Worm (Caenorhabditis elegans) whole organism, late embryonic: ENCODE results near the gene F38E9.4.

Experiments used
- C38D4.7 ChIP-seq: fragments of 200-800 bp; sonication (Bioruptor generic); optimal IDR thresholded peaks from 2 replicates; lab custom pipeline; 2018; ENCODE audit warnings: mild to moderate bottlenecking, missing genetic modification characterization, moderate library complexity, missing compliant biosample characterization
- K09A11.1 ChIP-seq: sonication (generic microtip); optimal IDR thresholded peaks from 2 replicates; lab custom pipeline; 2017; ENCODE audit warnings: antibody characterized with exemption, mild to moderate bottlenecking, missing genetic modification characterization, missing compliant biosample characterization; ENCODE audit not compliant: insufficient read depth
- Y22D7AL.16 ChIP-seq: sonication (generic microtip); optimal IDR thresholded peaks from 2 replicates; lab custom pipeline; 2016; ENCODE audit warnings: missing genetic modification characterization, missing compliant biosample characterization
- ahr-1 ChIP-seq: sonication (generic microtip); optimal IDR thresholded peaks from 2 replicates; lab custom pipeline; 2016; ENCODE audit warnings: missing genetic modification characterization, missing compliant biosample characterization
- ceh-14 ChIP-seq: sonication (generic microtip); optimal IDR thresholded peaks from 2 replicates; lab custom pipeline; 2016; ENCODE audit warnings: missing genotype, missing genetic modification characterization, missing compliant biosample characterization
- ceh-2 ChIP-seq: sonication (generic microtip); optimal IDR thresholded peaks from 2 replicates; lab custom pipeline; 2016; ENCODE audit warnings: missing genotype, missing genetic modification characterization, missing compliant biosample characterization
- ceh-34 ChIP-seq: sonication (generic microtip); optimal IDR thresholded peaks from 2 replicates; lab custom pipeline; 2016; ENCODE audit warnings: mild to moderate bottlenecking, missing genetic modification characterization, missing compliant biosample characterization
- ceh-45 ChIP-seq: fragments of 200-800 bp; sonication (Bioruptor generic); IDR thresholded peaks from 2 replicates; pipeline ENCODE4 v1.3.6; 2022; ENCODE audit warnings: missing genetic modification reagents, missing genetic modification characterization, missing compliant biosample characterization
- ceh-48 ChIP-seq: sonication (generic microtip); optimal IDR thresholded peaks from 2 replicates; lab custom pipeline; 2016; ENCODE audit warnings: missing genetic modification characterization, inconsistent platforms, missing compliant biosample characterization
- ceh-9 ChIP-seq: sonication (generic microtip); optimal IDR thresholded peaks from 2 replicates; lab custom pipeline; 2016; ENCODE audit warnings: mild to moderate bottlenecking, missing genetic modification characterization, inconsistent platforms, missing compliant biosample characterization
- che-1 ChIP-seq: sonication (generic microtip); optimal IDR thresholded peaks from 2 replicates; lab custom pipeline; 2016; ENCODE audit warnings: mild to moderate bottlenecking, missing genetic modification characterization, missing compliant biosample characterization
- dmd-4 ChIP-seq: sonication (generic microtip); optimal IDR thresholded peaks from 2 replicates; lab custom pipeline; 2016; ENCODE audit warnings: borderline replicate concordance, missing genetic modification characterization, missing compliant biosample characterization
- elt-2 ChIP-seq: sonication (generic microtip); optimal IDR thresholded peaks from 2 replicates; lab custom pipeline; 2016; ENCODE audit warnings: missing genetic modification reagents, missing genetic modification characterization, missing compliant biosample characterization
- elt-4 ChIP-seq: sonication (generic microtip); optimal IDR thresholded peaks from 2 replicates; lab custom pipeline; 2016; ENCODE audit warnings: missing genetic modification characterization, missing compliant biosample characterization
- ets-4 ChIP-seq: sonication (generic microtip); optimal IDR thresholded peaks from 2 replicates; lab custom pipeline; 2016; ENCODE audit warnings: missing genetic modification characterization, missing compliant biosample characterization
- fkh-6 ChIP-seq: sonication (generic microtip); optimal IDR thresholded peaks from 2 replicates; lab custom pipeline; 2016; ENCODE audit warnings: missing genetic modification characterization, missing compliant biosample characterization
- hlh-6 ChIP-seq: sonication (generic microtip); optimal IDR thresholded peaks from 2 replicates; lab custom pipeline; 2016; ENCODE audit warnings: missing genotype, missing genetic modification characterization, missing compliant biosample characterization
- mec-3 ChIP-seq: sonication (generic microtip); optimal IDR thresholded peaks from 2 replicates; lab custom pipeline; 2016; ENCODE audit warnings: borderline replicate concordance, missing genetic modification characterization, missing compliant biosample characterization
- nfya-1 ChIP-seq: sonication (generic microtip); optimal IDR thresholded peaks from 2 replicates; lab custom pipeline; 2017; ENCODE audit warnings: missing genetic modification characterization, mild to moderate bottlenecking, missing compliant biosample characterization, antibody characterized with exemption, moderate library complexity
- nhr-11 ChIP-seq: fragments of 150-350 bp; optimal IDR thresholded peaks from 2 replicates; lab custom pipeline; 2014; ENCODE audit warnings: missing biosample characterization, missing genetic modification characterization
- npax-4 ChIP-seq: sonication (generic microtip); optimal IDR thresholded peaks from 2 replicates; lab custom pipeline; 2016; ENCODE audit warnings: missing genetic modification characterization, missing compliant biosample characterization
- pros-1 ChIP-seq: fragments of 150-350 bp; optimal IDR thresholded peaks from 2 replicates; lab custom pipeline; 2014; ENCODE audit warnings: missing biosample characterization, missing genetic modification reagents, missing genetic modification characterization
- ref-2 ChIP-seq: sonication (generic microtip); optimal IDR thresholded peaks from 2 replicates; lab custom pipeline; 2016; ENCODE audit warnings: missing genetic modification characterization, missing compliant biosample characterization
- rnt-1 ChIP-seq: sonication (generic microtip); optimal IDR thresholded peaks from 2 replicates; lab custom pipeline; 2016; ENCODE audit warnings: missing genetic modification characterization, missing compliant biosample characterization
- sox-2 ChIP-seq: fragments of 200-800 bp; sonication (Bioruptor generic); IDR thresholded peaks from 2 replicates; pipeline ENCODE4 v1.3.6; 2022; ENCODE audit warnings: missing genetic modification reagents, missing genetic modification characterization, missing compliant biosample characterization
- unc-3 ChIP-seq, 2 experiments: fragments of 200-800 bp in 1 of 2; sonication (Bioruptor generic) in 1 of 2; sonication (generic microtip) in 1 of 2; conservative IDR thresholded peaks in 1 of 2; optimal IDR thresholded peaks in 1 of 2; 2 replicates each; pipeline versions ENCODE4 v1.3.6 to Lab custom; 2016 to 2022; ENCODE audit warnings: missing compliant biosample characterization in 2 of 2, missing genetic modification characterization in 2 of 2, missing genetic modification reagents in 1 of 2
- unc-42 ChIP-seq: sonication (generic microtip); optimal IDR thresholded peaks from 2 replicates; lab custom pipeline; 2016; ENCODE audit warnings: missing genotype, missing genetic modification characterization, missing compliant biosample characterization
- ztf-16 ChIP-seq: sonication (generic microtip); optimal IDR thresholded peaks from 2 replicates; lab custom pipeline; 2017; ENCODE audit warnings: missing genetic modification characterization, missing compliant biosample characterization

The F38E9.4 gene

DNA sequence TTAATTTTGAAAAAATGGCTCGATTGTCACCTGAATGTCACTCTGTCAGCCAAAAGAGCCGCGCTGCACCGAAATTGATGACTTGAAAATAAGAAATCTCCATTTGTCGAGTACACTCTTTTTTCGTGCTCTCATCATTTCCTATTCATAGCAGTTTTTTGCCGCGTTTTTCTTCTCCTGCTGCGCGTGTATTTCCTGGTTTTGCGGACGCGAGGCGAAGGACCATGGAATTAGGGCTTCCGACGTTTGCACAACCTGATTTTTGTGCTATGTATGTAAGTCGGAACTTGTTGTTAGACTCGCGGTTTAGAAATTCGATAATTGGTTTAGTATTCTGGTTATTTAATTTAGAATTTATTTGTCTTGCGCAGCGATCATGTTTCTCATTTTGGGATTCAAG, 28.5 kb downstream of the F38E9.4 start:
- TF ChIP-seq nhr-11 (tag; lab: Kevin White, UChicago) (no peak), unc-42 (tag; lab: Kevin White, UChicago) (peak; percentile 1)

DNA sequence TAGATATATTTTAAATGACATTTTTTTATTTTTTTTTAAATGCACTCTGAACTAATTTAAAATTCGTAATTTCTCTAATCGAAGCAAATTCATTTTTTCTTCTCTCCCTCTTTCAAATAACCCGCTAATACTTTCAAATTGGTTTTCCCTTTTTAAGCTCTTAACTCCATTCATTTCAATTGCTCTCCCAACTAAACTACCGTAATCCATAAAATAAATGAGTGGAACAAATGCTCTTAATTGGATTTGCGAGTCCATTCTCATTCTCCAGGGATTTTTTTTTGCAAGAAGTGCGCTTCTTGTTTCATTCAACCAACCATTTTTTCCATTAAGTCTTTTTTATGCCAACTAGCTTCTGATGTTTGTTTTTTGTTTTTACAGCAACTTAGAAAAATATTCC, 29.3 kb downstream of the F38E9.4 start:
- TF ChIP-seq unc-42 (tag; lab: Kevin White, UChicago), result peak; percentile 14
- TF ChIP-seq ceh-48 (tag; lab: Kevin White, UChicago), result no peak
- TF ChIP-seq, all 69 proteins: peak for 1

DNA sequence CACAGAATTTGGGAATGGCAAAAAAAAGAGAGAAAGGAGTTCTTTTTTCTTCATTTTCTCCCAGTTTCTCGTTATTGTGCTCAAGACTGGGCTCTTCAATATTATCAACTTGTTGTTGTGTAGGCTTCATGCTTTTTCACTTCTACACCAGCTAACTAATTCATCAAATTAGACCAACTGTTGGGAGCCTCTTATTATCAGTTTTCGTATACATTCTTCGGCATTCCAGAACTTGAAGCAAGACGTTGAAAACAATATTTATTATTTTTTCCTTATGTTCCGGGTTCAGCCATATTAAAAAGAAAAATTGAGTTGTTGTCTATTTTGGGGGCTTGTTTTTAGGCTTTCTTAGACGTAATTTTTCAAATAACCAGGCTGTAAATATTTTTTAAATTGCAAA, 31.2 kb downstream of the F38E9.4 start:
- TF ChIP-seq dmd-4 (tag; lab: Kevin White, UChicago) (no peak), ztf-16 (tag; lab: Kevin White, UChicago) (no peak), fkh-6 (tag; lab: Kevin White, UChicago) (no peak), ets-4 (tag; lab: Kevin White, UChicago) (no peak)
- TF ChIP-seq, all 69 proteins: peak for 0

DNA sequence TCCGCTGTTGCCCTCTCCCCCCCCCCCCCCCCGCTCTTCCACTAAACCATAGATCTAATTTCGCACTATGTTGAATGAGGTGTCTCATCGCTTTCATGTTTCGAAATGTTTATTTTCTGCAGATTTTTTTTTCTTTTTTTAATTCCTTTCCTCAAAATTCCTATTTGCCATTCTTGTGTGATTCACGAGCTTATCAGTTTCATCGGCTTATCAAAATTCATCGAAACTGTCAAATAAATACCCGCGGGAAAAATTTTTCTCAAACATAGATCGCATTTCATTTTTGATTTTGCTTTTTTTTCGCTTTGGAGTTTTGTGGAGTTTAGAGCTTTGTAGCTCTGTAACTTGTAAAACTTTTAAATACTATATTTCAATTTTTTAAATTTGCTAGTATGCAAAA, 32.3 kb downstream of the F38E9.4 start:
- no peak for TF ChIP-seq rnt-1 (tag; lab: Kevin White, UChicago)
- no peak for TF ChIP-seq C38D4.7 (GFP tag; lab: Kevin White, UChicago)
- no peak for TF ChIP-seq ahr-1 (tag; lab: Kevin White, UChicago)
- no peak for TF ChIP-seq pros-1 (tag; lab: Kevin White, UChicago)
- no peak for TF ChIP-seq ceh-34 (tag; lab: Kevin White, UChicago)
- no peak for TF ChIP-seq fkh-6 (tag; lab: Kevin White, UChicago)
- no peak for TF ChIP-seq K09A11.1 (tag; lab: Kevin White, UChicago)
- no peak for TF ChIP-seq unc-3 (GFP tag; conservative IDR thresholded peaks at IDR 0.05; lab: Robert Waterston, UW)
- TF ChIP-seq unc-3 (tag; optimal IDR thresholded peaks at IDR 0.05; lab: Kevin White, UChicago), result no peak
- TF ChIP-seq nfya-1 (tag; lab: Kevin White, UChicago), result no peak
- no peak for TF ChIP-seq sox-2 (GFP tag; lab: Robert Waterston, UW)
- no peak for TF ChIP-seq unc-42 (tag; lab: Kevin White, UChicago)
- no peak for TF ChIP-seq elt-4 (tag; lab: Kevin White, UChicago)
- no peak for TF ChIP-seq elt-2 (tag; lab: Kevin White, UChicago)
- no peak for TF ChIP-seq che-1 (tag; lab: Kevin White, UChicago)
- no peak for TF ChIP-seq ztf-16 (tag; lab: Kevin White, UChicago)
- TF ChIP-seq npax-4 (tag; lab: Kevin White, UChicago), result no peak
- no peak for TF ChIP-seq ceh-48 (tag; lab: Kevin White, UChicago)
- TF ChIP-seq hlh-6, result no peak

DNA sequence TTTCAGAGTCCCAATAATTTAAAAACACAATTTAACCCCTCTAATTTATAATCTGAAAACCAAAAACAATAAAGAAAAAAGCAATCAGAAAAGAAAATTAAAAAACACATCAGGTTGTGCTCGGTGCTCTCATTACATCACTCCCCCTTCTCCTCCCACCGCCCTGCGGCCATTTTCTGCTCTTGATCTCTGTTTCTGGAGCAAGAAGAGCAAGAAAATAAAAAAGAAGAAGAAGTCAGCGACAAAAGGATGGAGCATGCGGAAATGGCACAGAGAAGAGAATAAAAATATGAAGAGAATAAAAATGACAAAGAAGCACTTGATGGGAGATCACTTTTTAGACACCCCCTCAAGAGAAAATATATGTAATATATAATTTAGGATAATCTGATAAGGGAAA, 32.9 kb downstream of the F38E9.4 start:
- TF ChIP-seq ceh-14 (tag; lab: Kevin White, UChicago), result peak; percentile 54
- TF ChIP-seq unc-42 (tag; lab: Kevin White, UChicago), result peak; percentile 22
- no peak for TF ChIP-seq K09A11.1 (tag; lab: Kevin White, UChicago)
- TF ChIP-seq nfya-1 (tag; lab: Kevin White, UChicago), result no peak
- no peak for TF ChIP-seq ref-2 (tag; lab: Kevin White, UChicago)
- TF ChIP-seq ceh-2 (tag; lab: Kevin White, UChicago), result no peak

DNA sequence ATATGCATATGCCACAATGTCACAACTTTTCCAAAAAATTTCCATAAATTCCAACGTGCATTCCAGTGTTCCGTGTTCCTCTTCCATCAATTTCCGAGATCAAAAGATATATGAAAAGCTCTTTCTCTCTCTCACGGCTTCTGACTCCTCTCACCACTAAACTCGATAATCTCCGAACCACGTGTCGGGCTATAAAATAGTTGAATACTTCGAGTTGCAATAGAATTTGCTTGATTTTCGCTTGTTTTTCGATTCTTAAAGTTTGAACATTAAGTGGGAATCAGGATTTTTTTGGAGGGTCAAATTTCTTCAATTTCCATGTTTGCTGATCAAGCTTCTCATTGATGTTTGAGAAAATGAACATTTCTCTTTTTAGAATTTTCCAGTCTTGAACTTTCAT, 33.6 kb downstream of the F38E9.4 start:
- TF ChIP-seq mec-3 (tag; lab: Kevin White, UChicago) (no peak), elt-2 (tag; lab: Kevin White, UChicago) (no peak), Y22D7AL.16 (no peak), unc-42 (tag; lab: Kevin White, UChicago) (peak; percentile 33)

DNA sequence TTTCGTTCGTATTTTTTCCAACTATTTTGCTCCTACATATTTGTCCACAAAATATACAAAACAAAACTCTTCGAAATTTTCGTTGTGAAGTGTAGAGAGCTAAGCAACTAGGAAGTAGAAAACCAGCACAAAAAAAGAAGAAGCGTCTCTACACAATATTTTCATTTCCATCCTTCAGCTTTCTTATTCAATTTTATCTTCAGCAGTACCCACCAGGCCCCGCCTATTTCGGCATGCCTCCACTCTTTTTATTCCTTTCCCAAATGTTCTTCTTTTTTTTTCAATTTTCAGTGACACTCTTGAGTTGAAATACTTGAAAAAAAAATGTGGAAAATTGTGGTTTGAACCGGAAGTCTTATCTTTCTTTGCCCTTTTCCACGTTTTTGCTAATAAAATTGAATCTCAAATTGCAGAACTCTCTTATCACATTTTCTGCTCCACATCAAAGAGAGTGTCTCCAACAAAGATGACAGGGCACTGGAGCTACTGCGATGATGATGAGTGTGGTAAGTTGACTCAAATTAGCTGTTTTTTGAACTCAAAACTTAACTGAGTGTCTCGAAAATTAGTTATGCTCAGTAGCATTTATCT, 35.4 kb downstream of the F38E9.4 start, which contains the start of gene cah-3:
Gene cah-3, plus strand, starts transcription at position 414 of the 591 bp plus-strand sequence.
- TF ChIP-seq ceh-45 (GFP tag; lab: Robert Waterston, UW), result no peak
- TF ChIP-seq unc-42 (tag; lab: Kevin White, UChicago), result peak; percentile 77
- TF ChIP-seq ceh-9 (tag; lab: Kevin White, UChicago), result no peak
